Worm (Caenorhabditis elegans) whole organism, late embryonic: ENCODE data around the gene nhr-175.

Experiments
- elt-2 ChIP-seq: sonication (generic microtip); optimal IDR thresholded peaks from 2 replicates; lab custom pipeline; 2016; ENCODE audit warnings: missing genetic modification reagents, missing genetic modification characterization, missing compliant biosample characterization
- hlh-30 ChIP-seq: sonication (generic microtip); optimal IDR thresholded peaks from 2 replicates; lab custom pipeline; 2017; ENCODE audit warnings: antibody characterized with exemption, missing genetic modification characterization, missing compliant biosample characterization; ENCODE audit not compliant: insufficient read depth
- hlh-6 ChIP-seq: sonication (generic microtip); optimal IDR thresholded peaks from 2 replicates; lab custom pipeline; 2016; ENCODE audit warnings: missing genotype, missing genetic modification characterization, missing compliant biosample characterization
- nfya-1 ChIP-seq: sonication (generic microtip); optimal IDR thresholded peaks from 2 replicates; lab custom pipeline; 2017; ENCODE audit warnings: missing genetic modification characterization, mild to moderate bottlenecking, missing compliant biosample characterization, antibody characterized with exemption, moderate library complexity
- pag-3 ChIP-seq: sonication (generic microtip); optimal IDR thresholded peaks from 2 replicates; lab custom pipeline; 2016; ENCODE audit warnings: missing compliant biosample characterization, missing genetic modification characterization, borderline replicate concordance
- pqm-1 ChIP-seq: sonication (generic microtip); optimal IDR thresholded peaks from 2 replicates; lab custom pipeline; 2016; ENCODE audit warnings: missing genetic modification characterization, missing compliant biosample characterization
- unc-55 ChIP-seq: sonication (generic microtip); optimal IDR thresholded peaks from 2 replicates; lab custom pipeline; 2017; ENCODE audit warnings: missing biosample characterization, missing genetic modification reagents, missing genetic modification characterization

DNA sequence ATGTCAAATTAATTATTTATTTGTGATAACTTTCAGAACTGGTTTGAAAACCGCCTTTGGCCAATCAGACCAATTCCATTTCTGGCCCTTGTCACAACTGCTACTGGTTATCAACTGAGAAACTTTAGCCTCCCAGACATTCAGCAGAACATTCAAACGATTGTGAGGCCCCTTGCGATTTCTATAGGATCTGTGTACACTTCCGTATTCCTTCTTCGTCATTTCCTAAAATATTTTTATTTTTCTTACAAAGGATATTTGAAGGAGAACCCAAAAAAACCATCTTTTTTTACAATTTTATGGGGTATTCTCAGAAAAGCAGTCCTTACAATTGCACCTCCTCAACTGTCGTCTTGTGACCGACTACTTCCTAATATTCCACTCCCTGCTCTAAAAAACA lies 6.8 kb downstream of the nhr-175 start:
- TF ChIP-seq unc-55 (GFP tag; lab: Kevin White, UChicago) (no peak), pqm-1 (tag; lab: Kevin White, UChicago) (no peak), pag-3 (no peak), nfya-1 (tag; lab: Kevin White, UChicago) (no peak), elt-2 (tag; lab: Kevin White, UChicago) (no peak), hlh-30 (no peak), hlh-6 (tag; lab: Kevin White, UChicago) (no peak)
